Fruit fly (Drosophila melanogaster) whole organism, embryonic: ENCODE results near the gene Lamtor1.

Source experiments
- ATbp ChIP-seq: fragments of 200-800 bp; sonication (Bioruptor generic); optimal IDR thresholded peaks from 2 replicates; lab custom pipeline; 2017; ENCODE audit warnings: missing biosample characterization, mild to moderate bottlenecking, missing genetic modification characterization, missing genetic modification reagents
- Bgb ChIP-seq: fragments of 200-800 bp; sonication (Bioruptor generic); IDR thresholded peaks from 2 replicates; pipeline ENCODE4 v1.3.6; 2022; ENCODE audit warnings: missing biosample characterization, missing genetic modification characterization; ENCODE audit not compliant: partially characterized antibody
- C15 ChIP-seq: fragments of 200-800 bp; sonication (Bioruptor generic); IDR thresholded peaks from 3 replicates; pipeline ENCODE4 v1.3.6; 2022; ENCODE audit warnings: missing biosample characterization, missing genetic modification characterization
- CG10267 ChIP-seq: fragments of 200-800 bp; sonication (Bioruptor generic); optimal IDR thresholded peaks from 2 replicates; lab custom pipeline; 2018; ENCODE audit warnings: missing biosample characterization, mild to moderate bottlenecking, missing genetic modification characterization, moderate library complexity
- CG10543 ChIP-seq: fragments of 200-800 bp; sonication (Bioruptor generic); optimal IDR thresholded peaks from 3 replicates; lab custom pipeline; 2017; ENCODE audit warnings: missing biosample characterization, mild to moderate bottlenecking, missing genetic modification characterization, moderate library complexity
- CG12659 ChIP-seq: fragments of 200-800 bp; sonication (Bioruptor generic); optimal IDR thresholded peaks from 3 replicates; lab custom pipeline; 2017; ENCODE audit warnings: mild to moderate bottlenecking, missing biosample characterization, missing genetic modification reagents, missing genetic modification characterization
- CG13287 ChIP-seq: fragments of 200-800 bp; sonication (Bioruptor generic); IDR thresholded peaks from 2 replicates; pipeline ENCODE4 v1.3.6; 2022; ENCODE audit warnings: missing biosample characterization, missing genetic modification characterization; ENCODE audit not compliant: partially characterized antibody
- CG13894 ChIP-seq: fragments of 200-800 bp; sonication (Bioruptor generic); optimal IDR thresholded peaks from 3 replicates; lab custom pipeline; 2018; ENCODE audit warnings: missing biosample characterization, mild to moderate bottlenecking, missing genetic modification characterization, moderate library complexity
- CG14860 ChIP-seq: fragments of 200-800 bp; sonication (Bioruptor generic); IDR thresholded peaks from 3 replicates; pipeline ENCODE4 v1.3.6; 2022; ENCODE audit warnings: missing biosample characterization, missing genetic modification characterization; ENCODE audit not compliant: partially characterized antibody
- CG31441 ChIP-seq: fragments of 200-800 bp; sonication (Bioruptor generic); IDR thresholded peaks from 2 replicates; pipeline ENCODE4 v1.3.6; 2022; ENCODE audit warnings: missing biosample characterization, missing genetic modification characterization
- CG32767 ChIP-seq: fragments of 200-800 bp; sonication (Bioruptor generic); IDR thresholded peaks from 2 replicates; pipeline ENCODE4 v1.3.6; 2022; ENCODE audit warnings: missing biosample characterization, missing genetic modification characterization
- CG3281 ChIP-seq: fragments of 200-800 bp; sonication (Bioruptor generic); optimal IDR thresholded peaks from 3 replicates; lab custom pipeline; 2017; ENCODE audit warnings: missing biosample characterization, mild to moderate bottlenecking, missing genetic modification characterization
- CG34224 ChIP-seq: fragments of 200-800 bp; sonication (Bioruptor generic); IDR thresholded peaks from 3 replicates; pipeline ENCODE4 v1.3.6; 2022; ENCODE audit warnings: missing biosample characterization, missing genetic modification characterization; ENCODE audit not compliant: partially characterized antibody
- CG42726 ChIP-seq: fragments of 200-800 bp; sonication (Bioruptor generic); IDR thresholded peaks from 2 replicates; pipeline ENCODE4 v1.3.6; 2022; ENCODE audit warnings: missing biosample characterization, missing genetic modification characterization; ENCODE audit not compliant: partially characterized antibody
- CG4328 ChIP-seq: fragments of 200-800 bp; sonication (Bioruptor generic); optimal IDR thresholded peaks from 3 replicates; lab custom pipeline; 2017; ENCODE audit warnings: missing biosample characterization, missing genetic modification reagents, missing genetic modification characterization
- CG6175 ChIP-seq: fragments of 200-800 bp; sonication (Bioruptor generic); IDR thresholded peaks from 3 replicates; pipeline ENCODE4 v1.3.6; 2022; ENCODE audit warnings: missing biosample characterization, missing genetic modification characterization
- CG6683 ChIP-seq: fragments of 200-800 bp; sonication (Bioruptor generic); optimal IDR thresholded peaks from 2 replicates; lab custom pipeline; 2017; ENCODE audit warnings: missing biosample characterization, mild to moderate bottlenecking, missing genetic modification characterization, missing genetic modification reagents
- CG7928 ChIP-seq: fragments of 200-800 bp; sonication (Bioruptor generic); optimal IDR thresholded peaks from 2 replicates; lab custom pipeline; 2017; ENCODE audit warnings: missing biosample characterization, mild to moderate bottlenecking, missing genetic modification characterization
- CG8281 ChIP-seq: fragments of 200-800 bp; sonication (Bioruptor generic); optimal IDR thresholded peaks from 2 replicates; lab custom pipeline; 2018; ENCODE audit warnings: missing biosample characterization, mild to moderate bottlenecking, missing genetic modification characterization, moderate library complexity
- CG8290 ChIP-seq, 3 experiments: fragments of 200-800 bp; sonication (Bioruptor generic); optimal IDR thresholded peaks; 2 replicates each; lab custom pipeline; 2016 to 2019; ENCODE audit warnings: missing biosample characterization in 3 of 3, missing genetic modification characterization in 3 of 3, mild to moderate bottlenecking in 2 of 3, moderate library complexity in 1 of 3
- CrebB ChIP-seq: fragments of 200-800 bp; sonication (Bioruptor generic); optimal IDR thresholded peaks from 3 replicates; lab custom pipeline; 2018; ENCODE audit warnings: missing biosample characterization, mild to moderate bottlenecking, missing genetic modification characterization
- Dref ChIP-seq: fragments of 200-800 bp; sonication (Bioruptor generic); IDR thresholded peaks from 2 replicates; pipeline ENCODE4 v1.3.6; 2022; ENCODE audit warnings: missing biosample characterization, missing genetic modification characterization
- Eip74EF ChIP-seq, 2 experiments: fragments of 200-800 bp in 1 of 2; fragments of >200 bp in 1 of 2; sonication (Bioruptor generic) in 1 of 2; optimal IDR thresholded peaks; 2 replicates each; lab custom pipeline; 2017 to 2019; ENCODE audit warnings: missing biosample characterization in 2 of 2, missing genetic modification characterization in 2 of 2, mild to moderate bottlenecking in 1 of 2, moderate library complexity in 1 of 2
- Hand ChIP-seq: fragments of 200-800 bp; sonication (Bioruptor generic); optimal IDR thresholded peaks from 2 replicates; lab custom pipeline; 2017; ENCODE audit warnings: mild to moderate bottlenecking, missing biosample characterization, missing genetic modification reagents, missing genetic modification characterization
- HmgZ ChIP-seq: fragments of 200-800 bp; sonication (Bioruptor generic); optimal IDR thresholded peaks from 2 replicates; lab custom pipeline; 2018; ENCODE audit warnings: missing biosample characterization, mild to moderate bottlenecking, missing genetic modification characterization
- Med ChIP-seq: fragments of 200-800 bp; sonication (Bioruptor generic); peaks from one replicate; lab custom pipeline; 2016; ENCODE audit warnings: missing biosample characterization, missing genetic modification characterization, mild to moderate bottlenecking, inconsistent platforms, moderate library complexity
- Mrtf ChIP-seq: fragments of 200-800 bp; sonication (Bioruptor generic); IDR thresholded peaks from 3 replicates; pipeline ENCODE4 v1.3.6; 2022; ENCODE audit warnings: missing biosample characterization, missing genetic modification characterization
- Nf-YC ChIP-seq: fragments of 200-800 bp; optimal IDR thresholded peaks from 3 replicates; lab custom pipeline; 2019; ENCODE audit warnings: missing biosample characterization, mild to moderate bottlenecking, missing genetic modification characterization, moderate library complexity
- Sry-δ ChIP-seq: fragments of 200-800 bp; sonication (Bioruptor generic); optimal IDR thresholded peaks from 2 replicates; lab custom pipeline; 2016; ENCODE audit warnings: missing biosample characterization, missing genetic modification characterization
- abd-A ChIP-seq: fragments of 200-800 bp; sonication (Bioruptor generic); optimal IDR thresholded peaks from 3 replicates; lab custom pipeline; 2019; ENCODE audit warnings: missing biosample characterization, mild to moderate bottlenecking, missing genetic modification characterization, moderate library complexity
- ac ChIP-seq: fragments of 200-800 bp; sonication (Bioruptor generic); optimal IDR thresholded peaks from 3 replicates; lab custom pipeline; 2017; ENCODE audit warnings: missing biosample characterization, mild to moderate bottlenecking, missing genetic modification characterization
- bab2 ChIP-seq: fragments of 200-800 bp; sonication (Bioruptor generic); optimal IDR thresholded peaks from 2 replicates; lab custom pipeline; 2016; ENCODE audit warnings: missing biosample characterization, missing genetic modification characterization
- emc ChIP-seq: fragments of 200-800 bp; sonication (Bioruptor generic); optimal IDR thresholded peaks from 2 replicates; lab custom pipeline; 2016; ENCODE audit warnings: missing biosample characterization, missing genetic modification characterization
- ewg ChIP-seq: fragments of 200-800 bp; sonication (Bioruptor generic); optimal IDR thresholded peaks from 3 replicates; lab custom pipeline; 2017; ENCODE audit warnings: mild to moderate bottlenecking, missing biosample characterization, missing genetic modification reagents, missing genetic modification characterization
- gem ChIP-seq: fragments of 200-800 bp; sonication (Bioruptor generic); optimal IDR thresholded peaks from 2 replicates; lab custom pipeline; 2019; ENCODE audit warnings: missing biosample characterization, mild to moderate bottlenecking, missing genetic modification characterization, moderate library complexity
- insv ChIP-seq, 2 experiments: fragments of 200-800 bp; sonication (Bioruptor generic); optimal IDR thresholded peaks; 3 replicates each; lab custom pipeline; 2016 to 2018; ENCODE audit warnings: missing biosample characterization in 2 of 2, missing genetic modification characterization in 2 of 2
- onecut ChIP-seq: fragments of 200-800 bp; sonication (Bioruptor generic); IDR thresholded peaks from 2 replicates; pipeline ENCODE4 v1.3.6; 2022; ENCODE audit warnings: missing biosample characterization, missing genetic modification characterization
- pb ChIP-seq: fragments of 200-800 bp; sonication (Bioruptor generic); optimal IDR thresholded peaks from 3 replicates; lab custom pipeline; 2016; ENCODE audit warnings: missing biosample characterization, missing genetic modification characterization
- ranshi ChIP-seq: fragments of 200-800 bp; sonication (Bioruptor generic); IDR thresholded peaks from 2 replicates; pipeline ENCODE4 v1.3.6; 2022; ENCODE audit warnings: missing biosample characterization, missing genetic modification characterization
- so ChIP-seq: fragments of 200-800 bp; sonication (Bioruptor generic); IDR thresholded peaks from 3 replicates; pipeline ENCODE4 v1.3.6; 2022; ENCODE audit warnings: missing biosample characterization, missing genetic modification characterization
- stwl ChIP-seq: fragments of 200-800 bp; sonication (Bioruptor generic); optimal IDR thresholded peaks from 3 replicates; lab custom pipeline; 2018; ENCODE audit warnings: missing biosample characterization, mild to moderate bottlenecking, missing genetic modification characterization, moderate library complexity
- tin ChIP-seq: fragments of 200-800 bp; sonication (Bioruptor generic); optimal IDR thresholded peaks from 3 replicates; lab custom pipeline; 2016; ENCODE audit warnings: missing biosample characterization, missing genetic modification characterization
- twi ChIP-seq: fragments of 200-800 bp; optimal IDR thresholded peaks from 2 replicates; lab custom pipeline; 2019; ENCODE audit warnings: missing biosample characterization, mild to moderate bottlenecking, missing genetic modification characterization, moderate library complexity
- unpg ChIP-seq: fragments of 200-800 bp; sonication (Bioruptor generic); optimal IDR thresholded peaks from 3 replicates; lab custom pipeline; 2018; ENCODE audit warnings: missing biosample characterization, mild to moderate bottlenecking, missing genetic modification characterization, moderate library complexity
- vfl ChIP-seq: fragments of 200-800 bp; sonication (Bioruptor generic); optimal IDR thresholded peaks from 2 replicates; lab custom pipeline; 2016; ENCODE audit warnings: missing biosample characterization, missing genetic modification characterization

Lamtor1 gene

dm6 chr3L:20000081-20000736, 28.6 kb downstream of the Lamtor1 start, which contains the start of the genes Tom20 and Gabat (continued):
- TF ChIP-seq unpg = peak; percentile 5
- no peak for TF ChIP-seq tin (GFP tag; lab: Kevin White, UChicago)
- no peak for TF ChIP-seq vfl (GFP tag; lab: Kevin White, UChicago)
- no peak for TF ChIP-seq CG12659 (GFP tag; lab: Kevin White, UChicago)
- TF ChIP-seq C15 (GFP tag; lab: Robert Waterston, UW) = no peak
- TF ChIP-seq CG42726 = no peak
- TF ChIP-seq emc (GFP tag; lab: Kevin White, UChicago) = no peak
- TF ChIP-seq CrebB (tag; lab: Kevin White, UChicago) = no peak
- no peak for TF ChIP-seq pb (GFP tag; lab: Kevin White, UChicago)
- no peak for TF ChIP-seq CG8290 (GFP tag; optimal IDR thresholded peaks at IDR 0.05; lab: Kevin White, UChicago)
- TF ChIP-seq CG8290 (tag; optimal IDR thresholded peaks at IDR 0.05; lab: Kevin White, UChicago) = peak in 1 of 2 experiments; percentile 6
- TF ChIP-seq Hand = no peak
- no peak for TF ChIP-seq Sry-δ (GFP tag; lab: Kevin White, UChicago)
- TF ChIP-seq Mrtf (GFP tag; lab: Robert Waterston, UW) = no peak
- no peak for TF ChIP-seq CG6175 (GFP tag; lab: Robert Waterston, UW)
- peak in 1 of 2 experiments; percentile 3 for TF ChIP-seq Eip74EF (GFP tag; optimal IDR thresholded peaks at IDR 0.05; lab: Kevin White, UChicago)
- peak; percentile 3 for TF ChIP-seq gem (tag; lab: Kevin White, UChicago)

- TF ChIP-seq CG4328 (GFP tag; lab: Kevin White, UChicago) (no peak), CG7928 (GFP tag; lab: Kevin White, UChicago) (no peak), CG6683 (GFP tag; lab: Kevin White, UChicago) (no peak), CG13894 (peak; percentile 42), CG32767 (GFP tag; lab: Robert Waterston, UW) (peak; percentile 77), stwl (tag; lab: Kevin White, UChicago) (peak; percentile 35), abd-A (tag; lab: Kevin White, UChicago) (peak; percentile 7), bab2 (GFP tag; lab: Kevin White, UChicago) (no peak), onecut (peak; percentile 85), CG8290 (GFP tag; optimal IDR thresholded peaks at IDR 0.05; lab: Kevin White, UChicago) (no peak), CG8290 (tag; optimal IDR thresholded peaks at IDR 0.05; lab: Kevin White, UChicago) (peak in 1 of 2 experiments; percentile 27), Nf-YC (peak; percentile 61), Med (GFP tag; lab: Kevin White, UChicago) (peak; percentile 50), ewg (GFP tag; lab: Kevin White, UChicago) (peak; percentile 90), CG13287 (GFP tag; lab: Robert Waterston, UW) (0 out of 2 replicates have a peak, but pooled peaks have one; percentile 16)
These were observed 34.8 kb downstream of the Lamtor1 start for dm6 chr3L:19994015-19994414.

dm6 chr3L:19991714-19992231, 37.0 kb downstream of the Lamtor1 start, which contains the start of the genes CG7646 and Nca:
Gene CG7646 (plus strand): TSS chr3L:19991887.
Gene Nca (plus strand): TSS chr3L:19991887.
- TF ChIP-seq CG14860 (GFP tag; lab: Robert Waterston, UW) = peak; percentile 88
- peak; percentile 36 for TF ChIP-seq CG10267
- peak; percentile 64 for TF ChIP-seq CG10543
- TF ChIP-seq CG3281 = peak; percentile 28
- TF ChIP-seq so (GFP tag; lab: Robert Waterston, UW) = no peak
- peak; percentile 52 for TF ChIP-seq HmgZ (tag; lab: Kevin White, UChicago)
- peak; percentile 87 for TF ChIP-seq CG34224 (GFP tag; lab: Robert Waterston, UW)
- TF ChIP-seq insv (GFP tag; optimal IDR thresholded peaks at IDR 0.05; lab: Kevin White, UChicago) = peak in 1 of 2 experiments; percentile 91
- peak; percentile 59 for TF ChIP-seq twi (tag; lab: Kevin White, UChicago)
- TF ChIP-seq CG4328 (GFP tag; lab: Kevin White, UChicago) = peak; percentile 66
- peak; percentile 27 for TF ChIP-seq ATbp
- peak; percentile 96 for TF ChIP-seq Bgb (GFP tag; lab: Robert Waterston, UW)
- peak; percentile 91 for TF ChIP-seq Dref (GFP tag; lab: Robert Waterston, UW)
- peak; percentile 47 for TF ChIP-seq CG8281 (tag; lab: Kevin White, UChicago)
- TF ChIP-seq ranshi (GFP tag; lab: Robert Waterston, UW) = peak; percentile 78; the same call in 1 of the 2 replicates
- peak; percentile 32; the same call in 1 of the 2 replicates for TF ChIP-seq CG31441
- peak; percentile 10 for TF ChIP-seq ac
